Worm (Caenorhabditis elegans) whole organism, young adult: ENCODE measurements around the gene flp-10.

ENCODE experiments used
- B0019.2 ChIP-seq: fragments of 200-800 bp; sonication (Bioruptor generic); conservative IDR thresholded peaks from 2 replicates; pipeline ENCODE4 v1.3.6; 2022; ENCODE audit warnings: missing genetic modification reagents, missing genetic modification characterization, missing compliant biosample characterization
- B0035.1 ChIP-seq: sonication (generic microtip); optimal IDR thresholded peaks from 2 replicates; lab custom pipeline; 2016; ENCODE audit warnings: missing genetic modification characterization, mild to moderate bottlenecking, missing compliant biosample characterization, missing genotype, missing genetic modification reagents
- C17E4.6 ChIP-seq: fragments of 200-800 bp; sonication (Bioruptor generic); IDR thresholded peaks from 2 replicates; pipeline ENCODE4 v1.3.6; 2022; ENCODE audit warnings: missing genetic modification reagents, missing genetic modification characterization, missing compliant biosample characterization
- F49E8.2 ChIP-seq: sonication (generic microtip); optimal IDR thresholded peaks from 3 replicates; lab custom pipeline; 2017; ENCODE audit warnings: missing genetic modification characterization, mild to moderate bottlenecking, missing compliant biosample characterization, antibody characterized with exemption, moderate library complexity; ENCODE audit not compliant: insufficient read depth
- F57C9.4 ChIP-seq: sonication (generic microtip); optimal IDR thresholded peaks from 2 replicates; lab custom pipeline; 2017; ENCODE audit warnings: mild to moderate bottlenecking, missing genetic modification characterization, missing compliant biosample characterization
- K12H6.12 ChIP-seq: fragments of 200-800 bp; sonication (Bioruptor generic); optimal IDR thresholded peaks from 2 replicates; lab custom pipeline; 2018; ENCODE audit warnings: mild to moderate bottlenecking, missing genetic modification characterization, missing compliant biosample characterization
- him-1 ChIP-seq: sonication (generic microtip); optimal IDR thresholded peaks from 2 replicates; lab custom pipeline; 2016; ENCODE audit warnings: missing genotype, missing genetic modification reagents, missing genetic modification characterization, missing compliant biosample characterization
- nfya-1 ChIP-seq: sonication (generic microtip); optimal IDR thresholded peaks from 2 replicates; lab custom pipeline; 2017; ENCODE audit warnings: antibody characterized with exemption, missing compliant biosample characterization, missing genetic modification characterization, borderline replicate concordance; ENCODE audit not compliant: insufficient read depth
- snpc-4 ChIP-seq, 5 experiments: fragments of 150-350 bp in 1 of 5; sonication (generic microtip) in 4 of 5; optimal IDR thresholded peaks; 2 replicates each; lab custom pipeline; 2014 to 2018; ENCODE audit warnings: missing genetic modification characterization in 5 of 5, missing biosample characterization in 3 of 5, antibody characterized with exemption in 2 of 5, mild to moderate bottlenecking in 2 of 5, missing compliant biosample characterization in 2 of 5, missing genotype in 2 of 5, moderate library complexity in 2 of 5, missing genetic modification reagents in 1 of 5
- unc-62 ChIP-seq: fragments of 150-350 bp; optimal IDR thresholded peaks from 2 replicates; lab custom pipeline; 2014; ENCODE audit warnings: missing biosample characterization, missing genetic modification reagents, missing genetic modification characterization

DNA sequence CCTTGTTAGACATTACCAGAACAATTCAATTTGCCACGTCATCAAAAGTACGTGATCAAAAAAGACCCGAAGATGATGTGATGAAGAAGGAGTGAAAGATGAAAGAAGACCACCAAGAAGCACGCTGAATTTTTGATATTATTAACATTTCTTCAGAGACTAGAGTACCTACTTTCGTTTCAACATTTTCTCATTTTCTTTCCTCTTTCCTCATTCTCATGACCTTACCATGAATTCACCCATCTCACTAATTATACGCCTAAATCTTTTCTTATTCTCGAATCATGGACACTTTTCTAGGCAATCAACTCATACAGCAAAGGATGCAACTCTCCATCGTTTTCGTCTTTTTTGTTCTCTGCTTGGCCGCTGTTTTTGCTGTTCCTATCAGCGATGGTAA, at the start of gene flp-10:
- no peak for TF ChIP-seq him-1 (tag; lab: Kevin White, UChicago)
- no peak for TF ChIP-seq unc-62 (GFP tag; lab: Kevin White, UChicago)
- no peak for TF ChIP-seq C17E4.6 (GFP tag; lab: Robert Waterston, UW)
- TF ChIP-seq snpc-4 (GFP tag; optimal IDR thresholded peaks at IDR 0.05; lab: Kevin White, UChicago), result no peak
- no peak for TF ChIP-seq snpc-4 (tag; optimal IDR thresholded peaks at IDR 0.05; lab: Kevin White, UChicago)
- TF ChIP-seq F49E8.2 (tag; lab: Kevin White, UChicago), result no peak
- no peak for TF ChIP-seq B0035.1 (tag; lab: Kevin White, UChicago)
- no peak for TF ChIP-seq K12H6.12
- no peak for TF ChIP-seq B0019.2 (GFP tag; lab: Robert Waterston, UW)
- TF ChIP-seq F57C9.4, result no peak
- no peak for TF ChIP-seq nfya-1
